Fruit fly (Drosophila melanogaster): ENCODE results near the gene Mcm2.
A peak's percentile ranks its signal among the peaks of the same experiment; 100 is the strongest.

Mcm2 gene

dm6 chr3R:8264302-8265080 lies at the start of gene Mcm2, which contains the start of gene RPA1 (continued):
- 0 out of 2 replicates have a peak, but pooled peaks have one; percentile 38 for TF ChIP-seq CG42726 (GFP tag; IDR thresholded peaks at IDR 0.05; ENCODE audit: partially characterized antibody)
- peak; percentile 16; the same call in 1 of the 2 replicates for TF ChIP-seq Nf-YA (GFP tag; IDR thresholded peaks at IDR 0.05)
- no peak for TF ChIP-seq Fer1 (GFP tag; optimal IDR thresholded peaks at IDR 0.05)
- TF ChIP-seq GATAe (GFP tag; conservative IDR thresholded peaks at IDR 0.05), result peak; percentile 33
- TF ChIP-seq schlank (tag; optimal IDR thresholded peaks at IDR 0.05), result peak; percentile 33
- no peak for TF ChIP-seq CG2678 (tag; optimal IDR thresholded peaks at IDR 0.05)
- no peak for TF ChIP-seq nerfin-2 (GFP tag; IDR thresholded peaks at IDR 0.05; ENCODE audit: partially characterized antibody)
- peak; percentile 56; the same call in 1 of the 2 replicates for TF ChIP-seq sens-2 (GFP tag; IDR thresholded peaks at IDR 0.05)
- no peak for TF ChIP-seq Deaf1 (tag; optimal IDR thresholded peaks at IDR 0.05)
- peak; percentile 28 for TF ChIP-seq jumu (GFP tag; optimal IDR thresholded peaks at IDR 0.05)
- TF ChIP-seq Dbx (GFP tag; IDR thresholded peaks at IDR 0.05), result peak; percentile 79
- TF ChIP-seq pita (GFP tag; optimal IDR thresholded peaks at IDR 0.05), result no peak
- TF ChIP-seq Abd-B (GFP tag; optimal IDR thresholded peaks at IDR 0.05), result peak; percentile 81
- TF ChIP-seq CG13123 (GFP tag; optimal IDR thresholded peaks at IDR 0.05), result peak; percentile 20
- TF ChIP-seq seq (GFP tag; IDR thresholded peaks at IDR 0.05), result peak; percentile 43; the same call in 1 of the 2 replicates
- TF ChIP-seq gsb-n (tag; optimal IDR thresholded peaks at IDR 0.05), result peak; percentile 33
- no peak for TF ChIP-seq Sry-δ (GFP tag; optimal IDR thresholded peaks at IDR 0.05)
- TF ChIP-seq yki (optimal IDR thresholded peaks at IDR 0.05), result no peak
- peak; percentile 63 for TF ChIP-seq gcm (GFP tag; optimal IDR thresholded peaks at IDR 0.05)
- no peak for TF ChIP-seq da (GFP tag; optimal IDR thresholded peaks at IDR 0.05)
- 0 out of 3 replicates have a peak, but pooled peaks have one; percentile 45 for TF ChIP-seq so (GFP tag; IDR thresholded peaks at IDR 0.05)
- TF ChIP-seq peb (GFP tag; IDR thresholded peaks at IDR 0.05), result peak; percentile 32; the same call in 1 of the 2 replicates
- TF ChIP-seq pfk (GFP tag; optimal IDR thresholded peaks at IDR 0.05), result no peak
- TF ChIP-seq cg (GFP tag; optimal IDR thresholded peaks at IDR 0.05), result no peak
- peak; percentile 74 for TF ChIP-seq CG11247 (GFP tag; IDR thresholded peaks at IDR 0.05)
- TF ChIP-seq bsh (GFP tag; optimal IDR thresholded peaks at IDR 0.05), result peak in 1 of 2 experiments; percentile 66
- TF ChIP-seq Dip2 (GFP tag; IDR thresholded peaks at IDR 0.05), result no peak
- TF ChIP-seq Opbp (GFP tag; IDR thresholded peaks at IDR 0.05; ENCODE audit: partially characterized antibody), result peak; percentile 10; the same call in 1 of the 3 replicates
- peak; percentile 22 for TF ChIP-seq CG2202 (tag; optimal IDR thresholded peaks at IDR 0.05)
- no peak for TF ChIP-seq wek (GFP tag; optimal IDR thresholded peaks at IDR 0.05)
- peak; percentile 48; the same call in 1 of the 2 replicates for TF ChIP-seq Rx (GFP tag; IDR thresholded peaks at IDR 0.05)
- TF ChIP-seq en (GFP tag; optimal IDR thresholded peaks at IDR 0.05), result no peak
- 0 out of 2 replicates have a peak, but pooled peaks have one; percentile 19 for TF ChIP-seq gsb (GFP tag; IDR thresholded peaks at IDR 0.05)
- TF ChIP-seq Atf3 (GFP tag; optimal IDR thresholded peaks at IDR 0.05), result no peak
- peak; percentile 36; the same call in 1 of the 2 replicates for TF ChIP-seq Bgb (GFP tag; IDR thresholded peaks at IDR 0.05; ENCODE audit: partially characterized antibody)
- TF ChIP-seq Sox100B (GFP tag; optimal IDR thresholded peaks at IDR 0.05), result no peak
- no peak for TF ChIP-seq br (optimal IDR thresholded peaks at IDR 0.05)
- TF ChIP-seq stwl (tag; optimal IDR thresholded peaks at IDR 0.05), result peak; percentile 42
- TF ChIP-seq CG17802 (tag; optimal IDR thresholded peaks at IDR 0.05), result peak; percentile 15
- no peak for TF ChIP-seq CG15479 (GFP tag; optimal IDR thresholded peaks at IDR 0.05)
- peak; percentile 45 for TF ChIP-seq CG10431 (GFP tag; optimal IDR thresholded peaks at IDR 0.05)
- peak; percentile 72; the same call in 1 of the 2 replicates for TF ChIP-seq CG7372 (GFP tag; IDR thresholded peaks at IDR 0.05)
- TF ChIP-seq chn (GFP tag; optimal IDR thresholded peaks at IDR 0.05), result peak; percentile 68
- TF ChIP-seq Kr (GFP tag; optimal IDR thresholded peaks at IDR 0.05), result no peak
- TF ChIP-seq az2 (GFP tag; optimal IDR thresholded peaks at IDR 0.05), result peak; percentile 81
- peak; percentile 32 for TF ChIP-seq CG1792 (GFP tag; optimal IDR thresholded peaks at IDR 0.05)
- TF ChIP-seq ro (GFP tag; IDR thresholded peaks at IDR 0.05), result peak; percentile 32; the same call in 1 of the 2 replicates
- no peak for TF ChIP-seq sima (GFP tag; optimal IDR thresholded peaks at IDR 0.05)
- peak; percentile 42 for TF ChIP-seq ewg (GFP tag; optimal IDR thresholded peaks at IDR 0.05)

Data from whole organism, embryonic.